Fruit fly (Drosophila melanogaster): ENCODE measurements around the gene CG15465.
A peak's percentile ranks its signal among the peaks of the same experiment; 100 is the strongest.

CG15465 gene

dm6 chrX:5084146-5085085 is 1.1 kb upstream of the CG15465 start, which contains the start of gene CG32767 (continued):
- TF ChIP-seq Hsf (GFP tag; optimal IDR thresholded peaks at IDR 0.05): peak; percentile 12
- peak; percentile 85 for TF ChIP-seq gfzf (GFP tag; optimal IDR thresholded peaks at IDR 0.05)
- no peak for TF ChIP-seq z (GFP tag; IDR thresholded peaks at IDR 0.05)
- TF ChIP-seq NC2α (GFP tag; optimal IDR thresholded peaks at IDR 0.05): no peak
- peak; percentile 41 for TF ChIP-seq dmrt99B (tag; optimal IDR thresholded peaks at IDR 0.05)
- no peak for TF ChIP-seq schlank (tag; optimal IDR thresholded peaks at IDR 0.05)
- TF ChIP-seq salm (tag; optimal IDR thresholded peaks at IDR 0.05): no peak
- peak; percentile 1 for TF ChIP-seq vfl (GFP tag; optimal IDR thresholded peaks at IDR 0.05)
- TF ChIP-seq Meics (GFP tag; optimal IDR thresholded peaks at IDR 0.05): no peak
- no peak for TF ChIP-seq pb (GFP tag; optimal IDR thresholded peaks at IDR 0.05)
- TF ChIP-seq CG13624 (GFP tag; optimal IDR thresholded peaks at IDR 0.05): peak; percentile 37

dm6 chrX:5085086-5085468 is 482 bp upstream of the CG15465 start:
- peak; percentile 13 for TF ChIP-seq BtbVII (GFP tag; optimal IDR thresholded peaks at IDR 0.05)
- no peak for TF ChIP-seq pzg (GFP tag; optimal IDR thresholded peaks at IDR 0.05)
- peak; percentile 4; the same call in 1 of the 2 replicates for TF ChIP-seq bbx (GFP tag; IDR thresholded peaks at IDR 0.05; ENCODE audit: partially characterized antibody)
- TF ChIP-seq Myb (GFP tag; optimal IDR thresholded peaks at IDR 0.05): peak; percentile 13
- peak in 1 of 2 experiments; percentile 6 for TF ChIP-seq Trl (optimal IDR thresholded peaks at IDR 0.05)
- no peak for TF ChIP-seq Trl (GFP tag; optimal IDR thresholded peaks at IDR 0.05)
- no peak for TF ChIP-seq CG15514 (GFP tag; optimal IDR thresholded peaks at IDR 0.05)
- no peak for TF ChIP-seq CG2875 (GFP tag; optimal IDR thresholded peaks at IDR 0.05)
- TF ChIP-seq CG14050 (GFP tag; IDR thresholded peaks at IDR 0.05): no peak
- TF ChIP-seq CG33557 (GFP tag; optimal IDR thresholded peaks at IDR 0.05): no peak
- TF ChIP-seq Atf6 (GFP tag; IDR thresholded peaks at IDR 0.05): no peak
- no peak for TF ChIP-seq cato (GFP tag; optimal IDR thresholded peaks at IDR 0.05; ENCODE audit: borderline replicate concordance)
- no peak for TF ChIP-seq dpn (GFP tag; optimal IDR thresholded peaks at IDR 0.05)
- peak; percentile 7; the same call in 1 of the 2 replicates for TF ChIP-seq ato (GFP tag; IDR thresholded peaks at IDR 0.05; ENCODE audit: partially characterized antibody)
- no peak for TF ChIP-seq CG18764 (GFP tag; optimal IDR thresholded peaks at IDR 0.05)
- TF ChIP-seq CG34376 (GFP tag; optimal IDR thresholded peaks at IDR 0.05): no peak
- TF ChIP-seq CHES-1-like (GFP tag; optimal IDR thresholded peaks at IDR 0.05): no peak
- TF ChIP-seq CG6765 (GFP tag; optimal IDR thresholded peaks at IDR 0.05): peak; percentile 20
- TF ChIP-seq E2f2 (GFP tag; IDR thresholded peaks at IDR 0.05): peak; percentile 73
- TF ChIP-seq crp (GFP tag; optimal IDR thresholded peaks at IDR 0.05): peak in 1 of 2 experiments; percentile 82
- no peak for TF ChIP-seq CG8290 (GFP tag; optimal IDR thresholded peaks at IDR 0.05)
- no peak for TF ChIP-seq CG8290 (tag; optimal IDR thresholded peaks at IDR 0.05)
- TF ChIP-seq stc (GFP tag; IDR thresholded peaks at IDR 0.05): 0 out of 2 replicates have a peak, but pooled peaks have one; percentile 1
- peak; percentile 72 for TF ChIP-seq Dp (GFP tag; optimal IDR thresholded peaks at IDR 0.05)
- TF ChIP-seq CTCF (GFP tag; optimal IDR thresholded peaks at IDR 0.05): peak; percentile 3

- TF ChIP-seq Sox102F (GFP tag; optimal IDR thresholded peaks at IDR 0.05): peak; percentile 46
- TF ChIP-seq BEAF-32 (GFP tag; optimal IDR thresholded peaks at IDR 0.05): no peak
- TF ChIP-seq sd (tag; optimal IDR thresholded peaks at IDR 0.05): no peak
- TF ChIP-seq CG30431 (GFP tag; optimal IDR thresholded peaks at IDR 0.05): peak; percentile 5
- TF ChIP-seq Nf-YC (tag; optimal IDR thresholded peaks at IDR 0.05): peak; percentile 21
- TF ChIP-seq usp (GFP tag; optimal IDR thresholded peaks at IDR 0.05): no peak
- TF ChIP-seq CG6689 (GFP tag; IDR thresholded peaks at IDR 0.05): peak; percentile 45
- TF ChIP-seq CG8089 (GFP tag; optimal IDR thresholded peaks at IDR 0.05): peak; percentile 5
- TF ChIP-seq crol (GFP tag; IDR thresholded peaks at IDR 0.05): 0 out of 2 replicates have a peak, but pooled peaks have one; percentile 2
- no peak for TF ChIP-seq CG14050 (GFP tag; IDR thresholded peaks at IDR 0.05)
- TF ChIP-seq CG12744 (GFP tag; optimal IDR thresholded peaks at IDR 0.05): no peak
- TF ChIP-seq CG10543 (GFP tag; optimal IDR thresholded peaks at IDR 0.05): no peak
- no peak for TF ChIP-seq pfk (GFP tag; optimal IDR thresholded peaks at IDR 0.05)
Measured at dm6 chrX:5085964-5086707, 577 bp downstream of the CG15465 start.
